Worm (Caenorhabditis elegans) whole organism, early embryonic: ENCODE results near the gene gcc-2.

Experiments used
- B0310.2 ChIP-seq: sonication (generic microtip); optimal IDR thresholded peaks from 2 replicates; lab custom pipeline; 2016; ENCODE audit warnings: mild to moderate bottlenecking, missing genetic modification characterization, missing compliant biosample characterization
- F13C5.2 ChIP-seq: sonication (generic microtip); optimal IDR thresholded peaks from 2 replicates; lab custom pipeline; 2017; ENCODE audit warnings: mild to moderate bottlenecking, missing genetic modification characterization, inconsistent platforms, missing compliant biosample characterization
- aly-1 ChIP-seq: sonication (generic microtip); optimal IDR thresholded peaks from 2 replicates; lab custom pipeline; 2016; ENCODE audit warnings: missing genetic modification characterization, missing compliant biosample characterization
- ama-1 ChIP-seq: fragments of 150-350 bp; optimal IDR thresholded peaks from 2 replicates; lab custom pipeline; 2014
- ceh-13 ChIP-seq: fragments of 200-800 bp; sonication (Bioruptor generic); optimal IDR thresholded peaks from 2 replicates; lab custom pipeline; 2018; ENCODE audit warnings: mild to moderate bottlenecking, missing genetic modification characterization, missing compliant biosample characterization
- ceh-36 ChIP-seq: sonication (generic microtip); optimal IDR thresholded peaks from 2 replicates; lab custom pipeline; 2016; ENCODE audit warnings: missing genetic modification characterization, inconsistent platforms, missing compliant biosample characterization
- ets-7 ChIP-seq: sonication (generic microtip); optimal IDR thresholded peaks from 2 replicates; lab custom pipeline; 2016; ENCODE audit warnings: missing genotype, missing genetic modification characterization, missing compliant biosample characterization
- flt-1 ChIP-seq: fragments of 200-800 bp; sonication (Bioruptor generic); IDR thresholded peaks from 2 replicates; pipeline ENCODE4 v1.3.6; 2022; ENCODE audit warnings: missing genetic modification characterization, missing compliant biosample characterization
- hmbx-1 ChIP-seq: sonication (generic microtip); optimal IDR thresholded peaks from 2 replicates; lab custom pipeline; 2016; ENCODE audit warnings: mild to moderate bottlenecking, missing genetic modification characterization, missing compliant biosample characterization
- hmg-4 ChIP-seq: fragments of 200-800 bp; sonication (Bioruptor generic); optimal IDR thresholded peaks from 2 replicates; lab custom pipeline; 2018; ENCODE audit warnings: mild to moderate bottlenecking, missing genetic modification characterization, missing compliant biosample characterization
- hnd-1 ChIP-seq: sonication (generic microtip); optimal IDR thresholded peaks from 2 replicates; lab custom pipeline; 2016; ENCODE audit warnings: missing genetic modification characterization, missing compliant biosample characterization
- pes-1 ChIP-seq: fragments of 200-800 bp; sonication (Bioruptor generic); IDR thresholded peaks from 2 replicates; pipeline ENCODE4 v1.3.6; 2022; ENCODE audit warnings: missing genetic modification reagents, missing genetic modification characterization, missing compliant biosample characterization
- scrt-1 ChIP-seq: fragments of 200-800 bp; sonication (Bioruptor generic); IDR thresholded peaks from 2 replicates; pipeline ENCODE4 v1.3.6; 2022; ENCODE audit warnings: missing genetic modification characterization, missing compliant biosample characterization
- sea-1 ChIP-seq: fragments of 200-800 bp; sonication (Bioruptor generic); conservative IDR thresholded peaks from 2 replicates; pipeline ENCODE4 v1.3.6; 2022; ENCODE audit warnings: missing genetic modification characterization, missing compliant biosample characterization
- tbx-11 ChIP-seq: fragments of 200-800 bp; sonication (Bioruptor generic); IDR thresholded peaks from 2 replicates; pipeline ENCODE4 v1.3.6; 2022; ENCODE audit warnings: missing genetic modification characterization, missing compliant biosample characterization
- tbx-37 ChIP-seq: fragments of 200-800 bp; sonication (Bioruptor generic); conservative IDR thresholded peaks from 2 replicates; pipeline ENCODE4 v1.3.6; 2022; ENCODE audit warnings: missing genetic modification reagents, missing genetic modification characterization, missing compliant biosample characterization
- tra-4 ChIP-seq: sonication (generic microtip); optimal IDR thresholded peaks from 2 replicates; lab custom pipeline; 2017; ENCODE audit warnings: missing genetic modification characterization, missing compliant biosample characterization

The gcc-2 gene

ce11 chrIII:9717243-9717642 is 44.7 kb downstream of the gcc-2 start:
- TF ChIP-seq ama-1 (lab: Kevin White, UChicago): peak; percentile 57
- TF ChIP-seq tra-4: no peak
- no peak for TF ChIP-seq hmg-4 (GFP tag; lab: Kevin White, UChicago)

- TF ChIP-seq sea-1 (GFP tag; lab: Robert Waterston, UW) (no peak), flt-1 (GFP tag; lab: Robert Waterston, UW) (no peak), F13C5.2 (no peak), hnd-1 (tag; lab: Kevin White, UChicago) (no peak), ama-1 (lab: Kevin White, UChicago) (no peak), tbx-11 (GFP tag; lab: Robert Waterston, UW) (no peak), hmbx-1 (tag; lab: Kevin White, UChicago) (no peak), tbx-37 (GFP tag; lab: Robert Waterston, UW) (no peak), ceh-36 (tag; lab: Kevin White, UChicago) (no peak), ets-7 (no peak)
These were observed 47.2 kb downstream of the gcc-2 start for ce11 chrIII:9714731-9715130.

DNA sequence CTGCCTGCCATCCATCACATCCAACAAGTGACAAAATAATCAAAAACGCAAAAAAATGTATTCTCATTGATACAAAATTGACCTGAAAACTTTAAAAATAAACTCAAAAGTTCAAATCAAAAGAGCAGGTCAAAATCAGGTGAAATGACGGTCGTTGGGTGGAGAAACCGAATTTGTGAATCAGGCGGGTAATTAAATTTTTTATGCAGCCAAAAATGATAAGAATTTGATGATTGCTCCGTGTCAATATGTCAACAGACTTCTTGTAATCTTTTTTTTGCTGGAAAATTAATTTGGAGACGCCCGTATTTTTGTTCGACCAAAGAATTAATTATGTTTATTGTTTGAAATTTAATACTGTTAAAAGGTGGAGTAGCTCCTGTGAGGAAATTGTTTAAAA is 48.1 kb downstream of the gcc-2 start, which contains the start of gene ncx-6:
Gene ncx-6, minus strand, starts transcription at position 88 of the 400 bp plus-strand sequence.
- no peak for TF ChIP-seq ceh-36 (tag; lab: Kevin White, UChicago)
- TF ChIP-seq tbx-37 (GFP tag; lab: Robert Waterston, UW): no peak
- no peak for TF ChIP-seq tbx-11 (GFP tag; lab: Robert Waterston, UW)
- TF ChIP-seq flt-1 (GFP tag; lab: Robert Waterston, UW): no peak
- TF ChIP-seq pes-1 (GFP tag; lab: Robert Waterston, UW): no peak
- no peak for TF ChIP-seq sea-1 (GFP tag; lab: Robert Waterston, UW)
- TF ChIP-seq tra-4: no peak
- no peak for TF ChIP-seq hmbx-1 (tag; lab: Kevin White, UChicago)

DNA sequence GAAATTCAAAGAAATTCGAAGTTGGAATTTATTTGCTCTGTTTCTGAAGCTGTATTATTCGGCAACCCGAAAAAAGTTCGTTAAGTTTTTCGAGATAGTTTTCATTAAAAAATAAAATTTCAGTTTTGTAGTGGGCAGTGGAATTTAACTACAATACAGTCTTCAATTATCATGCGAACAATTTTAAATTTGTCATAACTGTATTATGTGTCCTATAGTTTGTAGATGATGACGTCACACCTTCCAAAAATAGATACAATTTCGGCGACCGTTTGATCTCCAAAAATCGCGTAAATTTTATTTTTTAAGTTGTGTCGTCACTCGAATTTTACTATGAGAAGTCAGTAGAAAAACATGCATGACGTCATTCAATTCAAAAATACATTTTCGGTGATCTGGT is 48.8 kb downstream of the gcc-2 start:
- no peak for TF ChIP-seq ets-7
- TF ChIP-seq tbx-37 (GFP tag; lab: Robert Waterston, UW): no peak
- TF ChIP-seq tbx-11 (GFP tag; lab: Robert Waterston, UW): no peak
- TF ChIP-seq aly-1 (tag; lab: Kevin White, UChicago): no peak
- TF ChIP-seq ama-1 (lab: Kevin White, UChicago): no peak
- no peak for TF ChIP-seq flt-1 (GFP tag; lab: Robert Waterston, UW)
- TF ChIP-seq ceh-36 (tag; lab: Kevin White, UChicago): no peak
- no peak for TF ChIP-seq B0310.2 (tag; lab: Kevin White, UChicago)
- TF ChIP-seq pes-1 (GFP tag; lab: Robert Waterston, UW): no peak
- no peak for TF ChIP-seq hmbx-1 (tag; lab: Kevin White, UChicago)
- TF ChIP-seq ceh-13 (GFP tag; lab: Kevin White, UChicago): no peak
- TF ChIP-seq hmg-4 (GFP tag; lab: Kevin White, UChicago): no peak
- no peak for TF ChIP-seq F13C5.2
- TF ChIP-seq scrt-1 (GFP tag; lab: Robert Waterston, UW): no peak
- no peak for TF ChIP-seq tra-4
- TF ChIP-seq hnd-1 (tag; lab: Kevin White, UChicago): no peak
- no peak for TF ChIP-seq sea-1 (GFP tag; lab: Robert Waterston, UW)

DNA sequence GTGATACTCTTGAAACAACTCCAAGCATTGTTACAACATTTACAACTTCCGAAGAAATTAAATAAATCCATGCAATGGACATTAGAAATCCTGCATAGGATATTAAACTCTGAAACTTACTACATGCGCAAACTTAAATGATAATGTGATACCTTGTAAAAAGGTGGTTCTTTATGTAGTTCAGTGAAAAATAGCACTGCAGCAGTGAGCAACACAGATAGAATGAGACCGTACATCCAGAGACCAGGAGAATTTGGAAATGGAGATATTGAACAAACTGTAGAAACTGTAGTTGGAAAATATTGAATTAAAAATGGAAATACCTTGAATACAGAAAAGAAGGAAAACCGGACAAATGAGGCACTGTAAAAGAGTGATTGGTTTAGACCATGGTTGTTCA is 50.8 kb downstream of the gcc-2 start:
- TF ChIP-seq aly-1 (tag; lab: Kevin White, UChicago): no peak
- TF ChIP-seq ceh-36 (tag; lab: Kevin White, UChicago): no peak
- TF ChIP-seq tbx-11 (GFP tag; lab: Robert Waterston, UW): no peak
- TF ChIP-seq scrt-1 (GFP tag; lab: Robert Waterston, UW): no peak
- no peak for TF ChIP-seq ama-1 (lab: Kevin White, UChicago)
- no peak for TF ChIP-seq F13C5.2
- TF ChIP-seq hmg-4 (GFP tag; lab: Kevin White, UChicago): no peak
- no peak for TF ChIP-seq ets-7
- no peak for TF ChIP-seq hnd-1 (tag; lab: Kevin White, UChicago)
- TF ChIP-seq tra-4: no peak
- TF ChIP-seq hmbx-1 (tag; lab: Kevin White, UChicago): no peak
- no peak for TF ChIP-seq flt-1 (GFP tag; lab: Robert Waterston, UW)
- no peak for TF ChIP-seq tbx-37 (GFP tag; lab: Robert Waterston, UW)
- no peak for TF ChIP-seq B0310.2 (tag; lab: Kevin White, UChicago)
